Worm (Caenorhabditis elegans) whole organism, dauer: Measurements from ENCODE around the gene R10E4.6.

ENCODE experiments used
- unc-62 ChIP-seq: sonication (generic microtip); optimal IDR thresholded peaks from 2 replicates; lab custom pipeline; 2017; ENCODE audit warnings: missing biosample characterization, missing genetic modification reagents, missing genetic modification characterization

R10E4.6 gene

ce11 chrIII:4281955-4282618 is 11.1 kb upstream of the R10E4.6 start:
- TF ChIP-seq unc-62: peak; percentile 48

- TF ChIP-seq unc-62: no peak
These were observed 10.0 kb upstream of the R10E4.6 start for ce11 chrIII:4283175-4283574.

- TF ChIP-seq unc-62: no peak
These were observed 8.5 kb upstream of the R10E4.6 start for ce11 chrIII:4284732-4285165.

ce11 chrIII:4287379-4287778 is 5.8 kb upstream of the R10E4.6 start, which contains the start of gene R10E4.3:
R10E4.3 (minus strand) TSS chrIII:4287479.
- TF ChIP-seq unc-62: no peak

- no peak for TF ChIP-seq unc-62
These were observed 3.3 kb upstream of the R10E4.6 start for ce11 chrIII:4289952-4290351.

- TF ChIP-seq unc-62: no peak
These were observed 2.0 kb upstream of the R10E4.6 start, which contains the start of gene mcm-5 for ce11 chrIII:4291216-4291691. mcm-5 (minus strand) TSS chrIII:4291266.

ce11 chrIII:4294153-4294862 is 1.1 kb downstream of the R10E4.6 start, which contains the start of the genes nth-1 and R10E4.7:
nth-1 (minus strand) TSS chrIII:4294253.
R10E4.7 (plus strand) TSS chrIII:4294812.
- TF ChIP-seq unc-62: no peak

ce11 chrIII:4300989-4301498 is 7.8 kb downstream of the R10E4.6 start, which contains the start of gene R10E4.11:
R10E4.11 (minus strand) TSS chrIII:4301039.
- no peak for TF ChIP-seq unc-62

ce11 chrIII:4302293-4302692 is 9.1 kb downstream of the R10E4.6 start, which contains the start of gene R10E4.9:
R10E4.9 (minus strand) TSS chrIII:4302393.
- TF ChIP-seq unc-62: no peak

ce11 chrIII:4302780-4303179 is 9.6 kb downstream of the R10E4.6 start:
- no peak for TF ChIP-seq unc-62

ce11 chrIII:4309303-4309702 is 16.1 kb downstream of the R10E4.6 start:
- no peak for TF ChIP-seq unc-62

ce11 chrIII:4313061-4313962 is 20.1 kb downstream of the R10E4.6 start, which contains the start of the genes evl-14 and dcn-1:
evl-14 (minus strand) TSS chrIII:4313128.
dcn-1 (plus strand) TSS chrIII:4313912.
- no peak for TF ChIP-seq unc-62

- TF ChIP-seq unc-62: no peak
These were observed 21.3 kb downstream of the R10E4.6 start for ce11 chrIII:4314502-4314901.

ce11 chrIII:4317065-4317752 is 24.0 kb downstream of the R10E4.6 start, which contains the start of gene tag-131:
tag-131 (plus strand) TSS chrIII:4317702.
- no peak for TF ChIP-seq unc-62

- TF ChIP-seq unc-62: no peak
These were observed 26.9 kb downstream of the R10E4.6 start, which contains the start of gene H38K22.6 for ce11 chrIII:4320113-4320512. H38K22.6 (plus strand) TSS chrIII:4320413.
